Worm (Caenorhabditis elegans) whole organism, mixed stage, embryonic: ENCODE data around the gene F53C11.1.

ENCODE experiments used
- M03D4.4 ChIP-seq: sonication (generic microtip); optimal IDR thresholded peaks from 2 replicates; lab custom pipeline; 2017; ENCODE audit warnings: mild to moderate bottlenecking, missing genetic modification characterization, missing compliant biosample characterization
- bed-3 ChIP-seq: fragments of 200-800 bp; sonication (Bioruptor generic); optimal IDR thresholded peaks from 3 replicates; lab custom pipeline; 2018; ENCODE audit warnings: mild to moderate bottlenecking, missing genetic modification characterization, moderate library complexity, missing compliant biosample characterization
- blmp-1 ChIP-seq: fragments of 150-350 bp; optimal IDR thresholded peaks from 2 replicates; lab custom pipeline; 2014; ENCODE audit warnings: missing biosample characterization, missing genetic modification characterization
- ceh-39 ChIP-seq: fragments of 150-350 bp; optimal IDR thresholded peaks from 2 replicates; lab custom pipeline; 2014; ENCODE audit warnings: missing biosample characterization, missing genetic modification characterization
- ceh-43 ChIP-seq: fragments of 200-800 bp; sonication (Bioruptor generic); optimal IDR thresholded peaks from 2 replicates; lab custom pipeline; 2018; ENCODE audit warnings: mild to moderate bottlenecking, missing genetic modification characterization, moderate library complexity, missing compliant biosample characterization
- cnd-1 ChIP-seq: fragments of 200-800 bp; sonication (Bioruptor generic); optimal IDR thresholded peaks from 2 replicates; lab custom pipeline; 2018; ENCODE audit warnings: mild to moderate bottlenecking, missing genetic modification characterization, missing compliant biosample characterization
- drap-1 ChIP-seq: fragments of 200-800 bp; sonication (Bioruptor generic); optimal IDR thresholded peaks from 3 replicates; lab custom pipeline; 2018; ENCODE audit warnings: mild to moderate bottlenecking, missing genetic modification characterization, missing compliant biosample characterization
- elt-3 ChIP-seq: fragments of 150-350 bp; optimal IDR thresholded peaks from 2 replicates; lab custom pipeline; 2014; ENCODE audit warnings: missing biosample characterization, missing genetic modification characterization
- flh-1 ChIP-seq: fragments of 200-800 bp; sonication (Bioruptor generic); optimal IDR thresholded peaks from 2 replicates; lab custom pipeline; 2018; ENCODE audit warnings: mild to moderate bottlenecking, missing genetic modification characterization, moderate library complexity, missing compliant biosample characterization
- ham-2 ChIP-seq: fragments of 200-800 bp; sonication (Bioruptor generic); optimal IDR thresholded peaks from 2 replicates; lab custom pipeline; 2018; ENCODE audit warnings: mild to moderate bottlenecking, missing genetic modification characterization, missing compliant biosample characterization
- hlh-1 ChIP-seq: fragments of 150-350 bp; optimal IDR thresholded peaks from 2 replicates; lab custom pipeline; 2014; ENCODE audit warnings: missing biosample characterization, missing genetic modification reagents, missing genetic modification characterization
- lin-13 ChIP-seq: fragments of 150-350 bp; optimal IDR thresholded peaks from 2 replicates; lab custom pipeline; 2014; ENCODE audit warnings: missing biosample characterization, missing genetic modification characterization
- lin-32 ChIP-seq: fragments of 200-800 bp; sonication (Bioruptor generic); optimal IDR thresholded peaks from 2 replicates; lab custom pipeline; 2018; ENCODE audit warnings: mild to moderate bottlenecking, missing genetic modification characterization, missing compliant biosample characterization
- lsy-2 ChIP-seq: fragments of 150-350 bp; optimal IDR thresholded peaks from 2 replicates; lab custom pipeline; 2014; ENCODE audit warnings: missing biosample characterization, missing genetic modification characterization
- mab-5 ChIP-seq: fragments of 150-350 bp; optimal IDR thresholded peaks from 2 replicates; lab custom pipeline; 2014; ENCODE audit warnings: missing biosample characterization, missing genetic modification characterization
- mep-1 ChIP-seq: fragments of 150-350 bp; optimal IDR thresholded peaks from 2 replicates; lab custom pipeline; 2017; ENCODE audit warnings: missing biosample characterization, missing genetic modification reagents, missing genetic modification characterization, inconsistent platforms
- mls-2 ChIP-seq: sonication (generic microtip); optimal IDR thresholded peaks from 2 replicates; lab custom pipeline; 2016; ENCODE audit warnings: mild to moderate bottlenecking, missing genetic modification characterization, moderate library complexity, missing compliant biosample characterization
- nhr-12 ChIP-seq: fragments of 150-350 bp; optimal IDR thresholded peaks from 2 replicates; lab custom pipeline; 2014; ENCODE audit warnings: missing biosample characterization, missing genetic modification characterization
- nhr-28 ChIP-seq: fragments of 150-350 bp; optimal IDR thresholded peaks from 2 replicates; lab custom pipeline; 2014; ENCODE audit warnings: missing biosample characterization, missing genetic modification characterization
- pha-4 ChIP-seq: fragments of 150-350 bp; optimal IDR thresholded peaks from 2 replicates; lab custom pipeline; 2018; ENCODE audit warnings: missing biosample characterization, missing genetic modification reagents, missing genetic modification characterization
- sptf-1 ChIP-seq: sonication (generic microtip); optimal IDR thresholded peaks from 2 replicates; lab custom pipeline; 2017; ENCODE audit warnings: mild to moderate bottlenecking, missing genetic modification characterization, moderate library complexity, missing compliant biosample characterization
- unc-39 ChIP-seq: fragments of 150-350 bp; optimal IDR thresholded peaks from 2 replicates; lab custom pipeline; 2014; ENCODE audit warnings: missing biosample characterization, missing genetic modification characterization

F53C11.1 gene

DNA sequence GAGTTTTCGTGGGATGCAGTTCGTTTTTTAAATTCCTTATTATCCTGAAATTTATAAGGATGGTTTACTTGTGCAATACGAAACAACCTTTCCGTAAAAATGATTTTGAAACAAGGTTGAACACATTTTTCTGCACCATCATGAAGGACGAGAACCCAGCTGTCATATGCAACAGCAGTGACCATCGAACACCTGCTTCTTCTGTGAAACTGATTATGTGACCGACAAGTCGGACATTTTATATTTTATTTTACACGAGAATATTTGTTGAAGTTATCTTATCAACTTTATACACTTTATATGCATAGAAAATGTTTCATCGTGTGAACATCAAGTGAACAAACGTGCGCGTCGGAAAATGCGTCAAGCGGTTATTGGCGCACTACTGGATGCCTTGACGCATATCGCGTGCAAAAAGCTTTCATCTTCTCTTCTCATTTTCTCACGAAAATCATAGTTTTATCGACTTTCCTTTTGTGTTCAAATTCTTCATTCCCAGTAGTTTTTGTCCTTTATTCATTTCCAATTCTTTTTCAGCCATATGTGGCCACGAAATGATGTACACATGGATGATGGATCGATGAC, 43.3 kb downstream of the F53C11.1 start, which contains the start of gene sel-10:
TSS of gene sel-10 (plus strand) at position 538 of the 585 bp plus-strand sequence.
- TF ChIP-seq ceh-43, result no peak
- TF ChIP-seq cnd-1 (tag; lab: Kevin White, UChicago), result no peak
- no peak for TF ChIP-seq M03D4.4
- no peak for TF ChIP-seq nhr-28 (tag; lab: Kevin White, UChicago)
- TF ChIP-seq pha-4 (tag; lab: Kevin White, UChicago), result peak; percentile 60
- no peak for TF ChIP-seq elt-3 (tag; lab: Kevin White, UChicago)
- no peak for TF ChIP-seq flh-1
- TF ChIP-seq unc-39 (tag; lab: Kevin White, UChicago), result no peak
- TF ChIP-seq mep-1 (tag; lab: Kevin White, UChicago), result peak; percentile 63
- no peak for TF ChIP-seq bed-3 (GFP tag; lab: Kevin White, UChicago)
- no peak for TF ChIP-seq mls-2 (tag; lab: Kevin White, UChicago)
- TF ChIP-seq lin-32, result peak; percentile 55
- peak; percentile 51 for TF ChIP-seq hlh-1 (tag; lab: Kevin White, UChicago)
- no peak for TF ChIP-seq nhr-12 (tag; lab: Kevin White, UChicago)
- no peak for TF ChIP-seq ham-2 (GFP tag; lab: Kevin White, UChicago)
- peak; percentile 67 for TF ChIP-seq lsy-2 (tag; lab: Kevin White, UChicago)
- TF ChIP-seq sptf-1 (tag; lab: Kevin White, UChicago), result no peak
- no peak for TF ChIP-seq ceh-39
- TF ChIP-seq blmp-1 (tag; lab: Kevin White, UChicago), result no peak
- TF ChIP-seq drap-1, result peak; percentile 23
- TF ChIP-seq lin-13 (tag; lab: Kevin White, UChicago), result peak; percentile 61

DNA sequence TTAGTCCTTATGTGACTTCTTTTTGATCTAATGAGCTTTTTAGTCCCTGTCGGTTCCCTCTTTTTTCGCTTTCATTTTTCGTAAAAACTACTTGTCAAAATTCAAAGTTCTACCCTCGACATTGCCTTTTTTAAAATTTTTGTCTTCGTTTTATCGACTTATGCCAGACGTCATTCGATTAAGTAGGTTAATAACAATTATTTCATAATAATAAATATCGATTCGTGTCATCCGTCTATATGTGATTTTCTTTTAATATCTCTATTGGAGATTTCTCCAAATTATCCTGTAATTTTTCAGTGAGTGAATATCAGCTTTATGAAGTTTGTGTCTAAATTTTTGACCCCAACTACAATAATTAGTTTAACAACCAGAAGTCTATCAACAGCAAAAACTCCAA, 47.2 kb downstream of the F53C11.1 start, which contains the start of gene hpo-31:
TSS of gene hpo-31 (plus strand) at position 301 of the 400 bp plus-strand sequence.
- TF ChIP-seq nhr-28 (tag; lab: Kevin White, UChicago) (no peak), mab-5 (tag; lab: Kevin White, UChicago) (no peak), mep-1 (tag; lab: Kevin White, UChicago) (no peak), elt-3 (tag; lab: Kevin White, UChicago) (no peak)
